Worm (Caenorhabditis elegans) whole organism, midembryonic: ENCODE data around the gene F45D3.1.

Source experiments
- cog-1 ChIP-seq: sonication (generic microtip); optimal IDR thresholded peaks from 2 replicates; lab custom pipeline; 2016; ENCODE audit warnings: missing genetic modification characterization, missing compliant biosample characterization
- flt-1 ChIP-seq: fragments of 200-800 bp; sonication (Bioruptor generic); IDR thresholded peaks from 2 replicates; pipeline ENCODE4 v1.3.6; 2022; ENCODE audit warnings: missing genetic modification characterization, missing compliant biosample characterization
- klf-2 ChIP-seq: fragments of 200-800 bp; sonication (Bioruptor generic); conservative IDR thresholded peaks from 2 replicates; pipeline ENCODE4 v1.3.6; 2022; ENCODE audit warnings: missing genetic modification reagents, missing genetic modification characterization, missing compliant biosample characterization
- med-1 ChIP-seq: sonication (generic microtip); optimal IDR thresholded peaks from 2 replicates; lab custom pipeline; 2017; ENCODE audit warnings: missing genetic modification characterization, mild to moderate bottlenecking, missing compliant biosample characterization, antibody characterized with exemption, missing genetic modification reagents; ENCODE audit not compliant: insufficient read depth
- ref-1 ChIP-seq: fragments of 200-800 bp; sonication (Bioruptor generic); conservative IDR thresholded peaks from 2 replicates; pipeline ENCODE4 v1.3.6; 2022; ENCODE audit warnings: missing genetic modification reagents, missing genetic modification characterization, missing compliant biosample characterization
- ztf-29 ChIP-seq: fragments of 200-800 bp; sonication (Bioruptor generic); IDR thresholded peaks from 2 replicates; pipeline ENCODE4 v1.3.6; 2022; ENCODE audit warnings: missing genetic modification reagents, missing genetic modification characterization, missing compliant biosample characterization

ce11 chrV:12488002-12488401 lies 38.9 kb upstream of the F45D3.1 start:
- TF ChIP-seq flt-1 (GFP tag; lab: Robert Waterston, UW) (no peak), klf-2 (GFP tag; lab: Robert Waterston, UW) (no peak), cog-1 (tag; lab: Kevin White, UChicago) (no peak), ztf-29 (GFP tag; lab: Robert Waterston, UW) (no peak), med-1 (no peak), ref-1 (GFP tag; lab: Robert Waterston, UW) (no peak)
